Fruit fly (Drosophila melanogaster) whole organism, embryonic: ENCODE data around the gene CG11668.

ENCODE experiments used
- B-H1 ChIP-seq: fragments of 200-800 bp; sonication (Bioruptor generic); IDR thresholded peaks from 3 replicates; pipeline ENCODE4 v1.3.6; 2022; ENCODE audit warnings: missing biosample characterization, missing genetic modification characterization
- CG1024 ChIP-seq: fragments of 200-800 bp; sonication (Bioruptor generic); IDR thresholded peaks from 2 replicates; pipeline ENCODE4 v1.3.6; 2022; ENCODE audit warnings: missing biosample characterization, missing genetic modification characterization
- CG10274 ChIP-seq: fragments of 200-800 bp; sonication (Bioruptor generic); optimal IDR thresholded peaks from 3 replicates; lab custom pipeline; 2017; ENCODE audit warnings: missing biosample characterization, mild to moderate bottlenecking, missing genetic modification characterization
- CG10565 ChIP-seq: fragments of 200-800 bp; sonication (Bioruptor generic); optimal IDR thresholded peaks from 3 replicates; lab custom pipeline; 2016; ENCODE audit warnings: missing biosample characterization, mild to moderate bottlenecking, missing genetic modification characterization
- CG11723 ChIP-seq: fragments of 200-800 bp; sonication (Bioruptor generic); optimal IDR thresholded peaks from 2 replicates; lab custom pipeline; 2017; ENCODE audit warnings: missing biosample characterization, mild to moderate bottlenecking, missing genetic modification characterization
- CG12071 ChIP-seq: fragments of 200-800 bp; sonication (Bioruptor generic); optimal IDR thresholded peaks from 3 replicates; lab custom pipeline; 2018; ENCODE audit warnings: missing biosample characterization, mild to moderate bottlenecking, missing genetic modification characterization
- CG13296 ChIP-seq: fragments of 200-800 bp; sonication (Bioruptor generic); optimal IDR thresholded peaks from 3 replicates; lab custom pipeline; 2018; ENCODE audit warnings: missing biosample characterization, mild to moderate bottlenecking, missing genetic modification characterization
- CG13424 ChIP-seq: fragments of 200-800 bp; sonication (Bioruptor generic); optimal IDR thresholded peaks from 2 replicates; lab custom pipeline; 2019; ENCODE audit warnings: missing biosample characterization, mild to moderate bottlenecking, missing genetic modification characterization, moderate library complexity
- CG14050 ChIP-seq: fragments of 200-800 bp; sonication (Bioruptor generic); IDR thresholded peaks from 3 replicates; pipeline ENCODE4 v1.3.6; 2022; ENCODE audit warnings: missing biosample characterization, missing genetic modification characterization
- CG15073 ChIP-seq: fragments of 200-800 bp; sonication (Bioruptor generic); optimal IDR thresholded peaks from 2 replicates; lab custom pipeline; 2016; ENCODE audit warnings: missing biosample characterization, missing genetic modification characterization
- CG15601 ChIP-seq: fragments of 200-800 bp; sonication (Bioruptor generic); optimal IDR thresholded peaks from 3 replicates; lab custom pipeline; 2019; ENCODE audit warnings: missing biosample characterization, mild to moderate bottlenecking, missing genetic modification characterization, moderate library complexity
- CG33213 ChIP-seq: fragments of 200-800 bp; sonication (Bioruptor generic); optimal IDR thresholded peaks from 3 replicates; lab custom pipeline; 2016; ENCODE audit warnings: missing biosample characterization, missing genetic modification characterization
- CG6175 ChIP-seq: fragments of 200-800 bp; sonication (Bioruptor generic); IDR thresholded peaks from 3 replicates; pipeline ENCODE4 v1.3.6; 2022; ENCODE audit warnings: missing biosample characterization, missing genetic modification characterization
- CG6272 ChIP-seq: fragments of 200-800 bp; sonication (Bioruptor generic); IDR thresholded peaks from 2 replicates; pipeline ENCODE4 v1.3.6; 2022; ENCODE audit warnings: missing biosample characterization, missing genetic modification characterization
- CG8290 ChIP-seq, 3 experiments: fragments of 200-800 bp; sonication (Bioruptor generic); optimal IDR thresholded peaks; 2 replicates each; lab custom pipeline; 2016 to 2019; ENCODE audit warnings: missing biosample characterization in 3 of 3, missing genetic modification characterization in 3 of 3, mild to moderate bottlenecking in 2 of 3, moderate library complexity in 1 of 3
- CG8478 ChIP-seq: fragments of >200 bp; optimal IDR thresholded peaks from 2 replicates; lab custom pipeline; 2018
- CG8944 ChIP-seq: fragments of 200-800 bp; sonication (Bioruptor generic); optimal IDR thresholded peaks from 3 replicates; lab custom pipeline; 2016; ENCODE audit warnings: missing biosample characterization, missing genetic modification characterization
- CG9727 ChIP-seq: fragments of 200-800 bp; sonication (Bioruptor generic); optimal IDR thresholded peaks from 3 replicates; lab custom pipeline; 2017; ENCODE audit warnings: missing biosample characterization, mild to moderate bottlenecking, missing genetic modification characterization
- CTCF ChIP-seq: fragments of 200-800 bp; sonication (Bioruptor generic); optimal IDR thresholded peaks from 2 replicates; lab custom pipeline; 2017; ENCODE audit warnings: missing biosample characterization, mild to moderate bottlenecking, missing genetic modification characterization, moderate library complexity
- CrebB ChIP-seq: fragments of 200-800 bp; sonication (Bioruptor generic); optimal IDR thresholded peaks from 3 replicates; lab custom pipeline; 2018; ENCODE audit warnings: missing biosample characterization, mild to moderate bottlenecking, missing genetic modification characterization
- D19A ChIP-seq: fragments of 200-800 bp; optimal IDR thresholded peaks from 3 replicates; lab custom pipeline; 2019; ENCODE audit warnings: missing biosample characterization, mild to moderate bottlenecking, missing genetic modification characterization, moderate library complexity
- E2f1 ChIP-seq: fragments of 200-800 bp; sonication (Bioruptor generic); IDR thresholded peaks from 2 replicates; pipeline ENCODE4 v1.3.6; 2022; ENCODE audit warnings: missing biosample characterization, missing genetic modification characterization
- Fer1 ChIP-seq: fragments of 200-800 bp; sonication (Bioruptor generic); optimal IDR thresholded peaks from 2 replicates; lab custom pipeline; 2017; ENCODE audit warnings: missing biosample characterization, mild to moderate bottlenecking, missing genetic modification characterization
- HLH54F ChIP-seq: fragments of 200-800 bp; sonication (Bioruptor generic); optimal IDR thresholded peaks from 3 replicates; lab custom pipeline; 2016; ENCODE audit warnings: missing biosample characterization, missing genetic modification characterization
- Mes4 ChIP-seq: fragments of 200-800 bp; sonication (Bioruptor generic); optimal IDR thresholded peaks from 2 replicates; lab custom pipeline; 2016; ENCODE audit warnings: missing biosample characterization, missing genetic modification characterization
- Nf-YA ChIP-seq: fragments of 200-800 bp; sonication (Bioruptor generic); IDR thresholded peaks from 2 replicates; pipeline ENCODE4 v1.3.6; 2022; ENCODE audit warnings: missing biosample characterization, missing genetic modification characterization
- Nf-YC ChIP-seq: fragments of 200-800 bp; optimal IDR thresholded peaks from 3 replicates; lab custom pipeline; 2019; ENCODE audit warnings: missing biosample characterization, mild to moderate bottlenecking, missing genetic modification characterization, moderate library complexity
- Sox100B ChIP-seq: fragments of 200-800 bp; sonication (Bioruptor generic); optimal IDR thresholded peaks from 3 replicates; lab custom pipeline; 2018; ENCODE audit warnings: missing biosample characterization, mild to moderate bottlenecking, missing genetic modification characterization
- Xrp1 ChIP-seq: fragments of 200-800 bp; sonication (Bioruptor generic); IDR thresholded peaks from 2 replicates; pipeline ENCODE4 v1.3.6; 2022; ENCODE audit warnings: missing biosample characterization, missing genetic modification characterization
- ab ChIP-seq: fragments of 200-800 bp; sonication (Bioruptor generic); optimal IDR thresholded peaks from 2 replicates; lab custom pipeline; 2016; ENCODE audit warnings: missing biosample characterization, missing genetic modification characterization
- abd-A ChIP-seq: fragments of 200-800 bp; sonication (Bioruptor generic); optimal IDR thresholded peaks from 3 replicates; lab custom pipeline; 2019; ENCODE audit warnings: missing biosample characterization, mild to moderate bottlenecking, missing genetic modification characterization, moderate library complexity
- amos ChIP-seq: fragments of 200-800 bp; sonication (Bioruptor generic); IDR thresholded peaks from 2 replicates; pipeline ENCODE4 v1.3.6; 2022; ENCODE audit warnings: missing biosample characterization, missing genetic modification characterization; ENCODE audit not compliant: partially characterized antibody
- ara ChIP-seq: fragments of 200-800 bp; sonication (Bioruptor generic); IDR thresholded peaks from 2 replicates; pipeline ENCODE4 v1.3.6; 2022; ENCODE audit warnings: missing biosample characterization, missing genetic modification characterization
- bigmax ChIP-seq: fragments of 200-800 bp; sonication (Bioruptor generic); optimal IDR thresholded peaks from 2 replicates; lab custom pipeline; 2018; ENCODE audit warnings: missing biosample characterization, mild to moderate bottlenecking, missing genetic modification characterization
- br ChIP-seq: fragments of >200 bp; optimal IDR thresholded peaks from 2 replicates; lab custom pipeline; 2017
- dati ChIP-seq: fragments of 200-800 bp; sonication (Bioruptor generic); IDR thresholded peaks from 2 replicates; pipeline ENCODE4 v1.3.6; 2022; ENCODE audit warnings: missing biosample characterization, missing genetic modification characterization
- esg ChIP-seq: fragments of 200-800 bp; sonication (Bioruptor generic); conservative IDR thresholded peaks from 2 replicates; pipeline ENCODE4 v1.3.6; 2022; ENCODE audit warnings: missing biosample characterization, missing genetic modification characterization
- eyg ChIP-seq: fragments of 200-800 bp; sonication (Bioruptor generic); optimal IDR thresholded peaks from 3 replicates; lab custom pipeline; 2016; ENCODE audit warnings: missing biosample characterization, missing genetic modification characterization
- gsb ChIP-seq: fragments of 200-800 bp; sonication (Bioruptor generic); IDR thresholded peaks from 2 replicates; pipeline ENCODE4 v1.3.6; 2022; ENCODE audit warnings: missing biosample characterization, missing genetic modification characterization
- h ChIP-seq: fragments of >200 bp; optimal IDR thresholded peaks from 2 replicates; lab custom pipeline; 2017
- hth ChIP-seq: fragments of >200 bp; optimal IDR thresholded peaks from 2 replicates; lab custom pipeline; 2017; ENCODE audit warnings: inconsistent platforms
- klu ChIP-seq: fragments of 200-800 bp; sonication (Bioruptor generic); IDR thresholded peaks from 2 replicates; pipeline ENCODE4 v1.3.6; 2022; ENCODE audit warnings: missing biosample characterization, missing genetic modification characterization
- lilli ChIP-seq: fragments of 200-800 bp; sonication (Bioruptor generic); optimal IDR thresholded peaks from 3 replicates; lab custom pipeline; 2016; ENCODE audit warnings: missing biosample characterization, missing genetic modification characterization
- maf-S ChIP-seq: fragments of 200-800 bp; sonication (Bioruptor generic); optimal IDR thresholded peaks from 2 replicates; lab custom pipeline; 2016; ENCODE audit warnings: missing biosample characterization, missing genetic modification characterization
- pan ChIP-seq, 4 experiments: fragments of >200 bp in 3 of 4; fragments of 200-800 bp in 1 of 4; sonication (Bioruptor generic) in 1 of 4; optimal IDR thresholded peaks in 3 of 4; IDR thresholded peaks in 1 of 4; 2 replicates each; pipeline versions ENCODE4 v1.3.6 to Lab custom; 2017 to 2022; ENCODE audit warnings: missing biosample characterization in 2 of 4, missing genetic modification characterization in 2 of 4, mixed read lengths in 1 of 4
- pb ChIP-seq: fragments of 200-800 bp; sonication (Bioruptor generic); optimal IDR thresholded peaks from 3 replicates; lab custom pipeline; 2016; ENCODE audit warnings: missing biosample characterization, missing genetic modification characterization
- pfk ChIP-seq: fragments of 200-800 bp; sonication (Bioruptor generic); optimal IDR thresholded peaks from 2 replicates; lab custom pipeline; 2018; ENCODE audit warnings: missing biosample characterization, mild to moderate bottlenecking, missing genetic modification characterization, moderate library complexity
- sim ChIP-seq: fragments of 200-800 bp; sonication (Bioruptor generic); IDR thresholded peaks from 2 replicates; pipeline ENCODE4 v1.3.6; 2022; ENCODE audit warnings: missing biosample characterization, missing genetic modification characterization
- slbo ChIP-seq: fragments of 200-800 bp; sonication (Bioruptor generic); IDR thresholded peaks from 2 replicates; pipeline ENCODE4 v1.3.6; 2022; ENCODE audit warnings: missing biosample characterization, missing genetic modification characterization
- sna ChIP-seq: fragments of 200-800 bp; sonication (Bioruptor generic); IDR thresholded peaks from 2 replicates; pipeline ENCODE4 v1.3.6; 2022; ENCODE audit warnings: missing biosample characterization, missing genetic modification characterization; ENCODE audit not compliant: partially characterized antibody
- tx ChIP-seq: fragments of 200-800 bp; sonication (Bioruptor generic); optimal IDR thresholded peaks from 2 replicates; lab custom pipeline; 2016; ENCODE audit warnings: missing biosample characterization, missing genetic modification characterization
- vnd ChIP-seq: fragments of 200-800 bp; sonication (Bioruptor generic); IDR thresholded peaks from 3 replicates; pipeline ENCODE4 v1.3.6; 2022; ENCODE audit warnings: missing biosample characterization, missing genetic modification characterization; ENCODE audit not compliant: partially characterized antibody

CG11668 gene

DNA sequence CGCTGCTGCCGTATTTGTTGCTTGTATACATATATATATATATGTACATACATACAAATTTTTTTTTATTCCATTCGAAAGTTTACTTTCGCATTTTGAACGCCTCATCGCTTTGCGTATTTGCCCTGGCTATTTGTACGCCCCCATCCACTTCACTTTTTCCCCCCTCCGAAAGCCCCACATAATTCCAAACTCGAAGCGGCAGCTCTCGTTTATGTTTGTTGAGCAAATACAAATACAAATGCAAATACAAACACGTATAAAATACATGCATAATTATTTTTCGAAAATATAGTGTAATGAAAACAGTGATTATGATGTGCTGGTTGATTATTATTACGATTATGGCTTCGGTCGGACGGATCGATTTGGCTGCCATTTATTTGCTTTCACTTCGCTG is 29.8 kb downstream of the CG11668 start (continued):
- TF ChIP-seq sna (GFP tag; lab: Robert Waterston, UW) (no peak), CG10565 (GFP tag; lab: Kevin White, UChicago) (no peak), tx (GFP tag; lab: Kevin White, UChicago) (peak; percentile 21), bigmax (GFP tag; lab: Kevin White, UChicago) (peak; percentile 68), ara (GFP tag; lab: Robert Waterston, UW) (peak; percentile 86), lilli (GFP tag; lab: Kevin White, UChicago) (peak; percentile 35), CG11723 (GFP tag; lab: Kevin White, UChicago) (peak; percentile 91), dati (GFP tag; lab: Robert Waterston, UW) (no peak), CG8944 (GFP tag; lab: Kevin White, UChicago) (peak; percentile 67), Fer1 (GFP tag; lab: Kevin White, UChicago) (peak; percentile 91), Sox100B (GFP tag; lab: Kevin White, UChicago) (peak; percentile 95), Nf-YA (GFP tag; lab: Robert Waterston, UW) (peak; percentile 72), pfk (GFP tag; lab: Kevin White, UChicago) (peak; percentile 70), CG33213 (GFP tag; lab: Kevin White, UChicago) (peak; percentile 87), amos (GFP tag; lab: Robert Waterston, UW) (no peak), CG14050 (peak; percentile 37; the same call in 1 of the 3 replicates), h (no peak), CG10274 (GFP tag; lab: Kevin White, UChicago) (peak; percentile 66), slbo (GFP tag; lab: Robert Waterston, UW) (peak; percentile 36; the same call in 1 of the 2 replicates), abd-A (tag; lab: Kevin White, UChicago) (peak; percentile 82), CG15073 (GFP tag; lab: Kevin White, UChicago) (peak; percentile 47), E2f1 (GFP tag; lab: Robert Waterston, UW) (no peak), CTCF (GFP tag; lab: Kevin White, UChicago) (peak; percentile 63), HLH54F (GFP tag; lab: Kevin White, UChicago) (peak; percentile 12), pb (GFP tag; lab: Kevin White, UChicago) (peak; percentile 56), vnd (GFP tag; lab: Robert Waterston, UW) (no peak), pan (optimal IDR thresholded peaks at IDR 0.05; lab: Kevin White, UChicago) (no peak), pan (GFP tag; optimal IDR thresholded peaks at IDR 0.05 in 1 of 2, IDR thresholded peaks at IDR 0.05 in 1 of 2) (peak in 1 of 2 experiments; percentile 65), br (lab: Kevin White, UChicago) (no peak), CG9727 (GFP tag; lab: Kevin White, UChicago) (peak; percentile 94), CG6272 (no peak), ab (no peak), CG8478 (lab: Kevin White, UChicago) (no peak), CG1024 (GFP tag; lab: Robert Waterston, UW) (peak; percentile 81), Nf-YC (tag; lab: Kevin White, UChicago) (peak; percentile 69), CG6175 (GFP tag; lab: Robert Waterston, UW) (no peak), CG15601 (tag; lab: Kevin White, UChicago) (peak; percentile 92), maf-S (GFP tag; lab: Kevin White, UChicago) (peak; percentile 65), D19A (tag; lab: Kevin White, UChicago) (peak; percentile 82), Mes4 (GFP tag; lab: Kevin White, UChicago) (peak; percentile 85), B-H1 (GFP tag; lab: Robert Waterston, UW) (peak; percentile 47; the same call in 1 of the 3 replicates), CrebB (tag; lab: Kevin White, UChicago) (peak; percentile 84), esg (no peak), CG13296 (peak; percentile 82), CG8290 (GFP tag; optimal IDR thresholded peaks at IDR 0.05; lab: Kevin White, UChicago) (peak; percentile 70), CG8290 (tag; optimal IDR thresholded peaks at IDR 0.05; lab: Kevin White, UChicago) (peak; percentile 65 to 95), hth (lab: Kevin White, UChicago) (no peak), Xrp1 (GFP tag; lab: Robert Waterston, UW) (peak; percentile 83), CG13424 (tag; lab: Kevin White, UChicago) (peak; percentile 78), gsb (GFP tag; lab: Robert Waterston, UW) (peak; percentile 42; the same call in 1 of the 2 replicates), sim (GFP tag; lab: Robert Waterston, UW) (peak; percentile 94), CG12071 (peak; percentile 95), klu (GFP tag; lab: Robert Waterston, UW) (no peak), eyg (GFP tag; lab: Kevin White, UChicago) (peak; percentile 66)
